Worm (Caenorhabditis elegans) whole organism, early embryonic: ENCODE measurements around the gene W10C6.2.

ENCODE experiments used
- B0310.2 ChIP-seq: sonication (generic microtip); optimal IDR thresholded peaks from 2 replicates; lab custom pipeline; 2016; ENCODE audit warnings: mild to moderate bottlenecking, missing genetic modification characterization, missing compliant biosample characterization
- ama-1 ChIP-seq: fragments of 150-350 bp; optimal IDR thresholded peaks from 2 replicates; lab custom pipeline; 2014
- ceh-13 ChIP-seq: fragments of 200-800 bp; sonication (Bioruptor generic); optimal IDR thresholded peaks from 2 replicates; lab custom pipeline; 2018; ENCODE audit warnings: mild to moderate bottlenecking, missing genetic modification characterization, missing compliant biosample characterization
- ceh-36 ChIP-seq: sonication (generic microtip); optimal IDR thresholded peaks from 2 replicates; lab custom pipeline; 2016; ENCODE audit warnings: missing genetic modification characterization, inconsistent platforms, missing compliant biosample characterization
- hnd-1 ChIP-seq: sonication (generic microtip); optimal IDR thresholded peaks from 2 replicates; lab custom pipeline; 2016; ENCODE audit warnings: missing genetic modification characterization, missing compliant biosample characterization
- sea-1 ChIP-seq: fragments of 200-800 bp; sonication (Bioruptor generic); conservative IDR thresholded peaks from 2 replicates; pipeline ENCODE4 v1.3.6; 2022; ENCODE audit warnings: missing genetic modification characterization, missing compliant biosample characterization

DNA sequence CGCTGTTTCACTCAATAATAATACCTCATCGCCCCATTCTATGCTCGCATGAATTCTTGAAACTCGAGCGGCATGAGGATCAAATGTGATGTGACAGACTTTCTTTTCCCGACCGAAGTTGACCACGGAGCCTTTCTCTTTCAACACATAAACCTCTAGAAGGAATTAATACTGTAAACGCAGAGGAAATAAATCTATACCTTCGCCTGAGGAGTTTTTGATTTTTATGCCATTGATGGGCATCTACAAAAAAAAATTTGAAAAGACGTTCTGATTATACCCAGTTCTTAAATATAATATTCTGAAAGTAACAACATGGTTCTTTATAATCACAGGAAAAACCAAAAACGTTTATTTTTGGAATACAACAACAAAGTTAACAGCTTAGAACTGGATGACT lies 25.5 kb downstream of the W10C6.2 start, which contains the start of gene nbs-1:
- TF ChIP-seq ceh-36 (no peak), ceh-13 (no peak), hnd-1 (tag; lab: Kevin White, UChicago) (no peak), B0310.2 (tag; lab: Kevin White, UChicago) (no peak), ama-1 (no peak), sea-1 (GFP tag; lab: Robert Waterston, UW) (no peak)
